Worm (Caenorhabditis elegans): ENCODE data around the gene H14A12.3.

DNA sequence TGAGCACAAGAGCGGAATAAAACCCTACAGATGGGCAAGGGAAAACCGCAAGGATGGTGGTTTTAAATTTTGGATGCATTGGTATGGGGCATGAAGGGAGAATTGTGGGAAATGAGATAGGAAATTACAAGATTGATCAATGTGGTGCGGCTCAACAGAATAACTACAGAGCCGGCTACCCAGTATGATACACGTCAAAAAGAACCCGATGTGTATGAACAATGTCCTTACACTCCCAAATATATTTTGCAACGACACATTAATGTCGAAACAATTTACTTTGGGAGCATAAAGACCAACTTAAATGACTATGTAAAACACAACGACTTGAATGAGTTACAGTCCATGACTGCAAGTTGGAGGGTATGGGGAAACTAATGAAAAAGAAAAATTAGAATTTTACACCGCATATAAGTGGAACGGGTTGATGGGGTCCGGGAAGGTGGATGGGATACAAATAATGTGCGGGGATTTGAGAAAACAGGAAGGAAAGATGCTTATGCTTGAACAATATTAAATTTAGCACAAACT, 32.1 kb downstream of the H14A12.3 start:
- no peak for TF ChIP-seq ceh-43 (GFP tag; optimal IDR thresholded peaks at IDR 0.05)
- no peak for TF ChIP-seq pha-4 (tag; optimal IDR thresholded peaks at IDR 0.05)
- no peak for TF ChIP-seq unc-62 (GFP tag; optimal IDR thresholded peaks at IDR 0.05)
- no peak for TF ChIP-seq lin-13 (tag; optimal IDR thresholded peaks at IDR 0.05)
- no peak for TF ChIP-seq blmp-1 (tag; optimal IDR thresholded peaks at IDR 0.05)
- TF ChIP-seq nhr-12 (tag; optimal IDR thresholded peaks at IDR 0.05): no peak
